Fruit fly (Drosophila melanogaster): ENCODE results near the gene Sf3b5.

The Sf3b5 gene

dm6 chr3R:9039448-9039847 is 24.3 kb upstream of the Sf3b5 start, which contains the start of gene neur (continued):
- no peak for TF ChIP-seq CG9876 (GFP tag; optimal IDR thresholded peaks at IDR 0.05)
- TF ChIP-seq dimm (GFP tag; IDR thresholded peaks at IDR 0.05) = no peak
- peak; percentile 38 for TF ChIP-seq CG9817 (tag; optimal IDR thresholded peaks at IDR 0.05)
- TF ChIP-seq wor (GFP tag; IDR thresholded peaks at IDR 0.05) = no peak
- TF ChIP-seq CG10366 (GFP tag; IDR thresholded peaks at IDR 0.05) = no peak
- no peak for TF ChIP-seq Fer1 (GFP tag; optimal IDR thresholded peaks at IDR 0.05)
- peak; percentile 78 for TF ChIP-seq Scr (GFP tag; IDR thresholded peaks at IDR 0.05; ENCODE audit: partially characterized antibody)
- no peak for TF ChIP-seq Hey (tag; optimal IDR thresholded peaks at IDR 0.05)
- TF ChIP-seq ftz-f1 (GFP tag; optimal IDR thresholded peaks at IDR 0.05) = no peak
- peak; percentile 18 for TF ChIP-seq lab (GFP tag; optimal IDR thresholded peaks at IDR 0.05)
- TF ChIP-seq CG12236 (GFP tag; optimal IDR thresholded peaks at IDR 0.05) = no peak
- TF ChIP-seq gsb (GFP tag; IDR thresholded peaks at IDR 0.05) = no peak
- TF ChIP-seq Bdp1 (GFP tag; optimal IDR thresholded peaks at IDR 0.05) = no peak
- TF ChIP-seq lbe (GFP tag; optimal IDR thresholded peaks at IDR 0.05) = no peak
- TF ChIP-seq CG18619 (GFP tag; optimal IDR thresholded peaks at IDR 0.05) = peak; percentile 25
- TF ChIP-seq CG2678 (tag; optimal IDR thresholded peaks at IDR 0.05) = no peak
- TF ChIP-seq Trl (optimal IDR thresholded peaks at IDR 0.05) = no peak
- no peak for TF ChIP-seq Trl (GFP tag; optimal IDR thresholded peaks at IDR 0.05)
- peak; percentile 35 for TF ChIP-seq Rfx (GFP tag; IDR thresholded peaks at IDR 0.05)
- TF ChIP-seq CG5245 (GFP tag; optimal IDR thresholded peaks at IDR 0.05) = no peak
- TF ChIP-seq al (GFP tag; IDR thresholded peaks at IDR 0.05) = no peak
- TF ChIP-seq seq (GFP tag; IDR thresholded peaks at IDR 0.05) = no peak
- peak; percentile 18 to 41 for TF ChIP-seq tll (GFP tag; optimal IDR thresholded peaks at IDR 0.05)
- no peak for TF ChIP-seq ewg (GFP tag; optimal IDR thresholded peaks at IDR 0.05)
- no peak for TF ChIP-seq nau (GFP tag; optimal IDR thresholded peaks at IDR 0.05)
- no peak for TF ChIP-seq GATAe (GFP tag; conservative IDR thresholded peaks at IDR 0.05)
- TF ChIP-seq CG10274 (GFP tag; optimal IDR thresholded peaks at IDR 0.05) = no peak
- no peak for TF ChIP-seq CG2202 (tag; optimal IDR thresholded peaks at IDR 0.05)
- TF ChIP-seq gcm2 (GFP tag; optimal IDR thresholded peaks at IDR 0.05) = no peak
- TF ChIP-seq HmgZ (tag; optimal IDR thresholded peaks at IDR 0.05) = peak; percentile 20
- peak; percentile 36 for TF ChIP-seq CG2129 (GFP tag; IDR thresholded peaks at IDR 0.05; ENCODE audit: partially characterized antibody)
- 0 out of 2 replicates have a peak, but pooled peaks have one; percentile 8 for TF ChIP-seq CG9215 (GFP tag; IDR thresholded peaks at IDR 0.05)
- TF ChIP-seq Sry-δ (GFP tag; optimal IDR thresholded peaks at IDR 0.05) = peak; percentile 74
- peak; percentile 67 for TF ChIP-seq Bgb (GFP tag; IDR thresholded peaks at IDR 0.05; ENCODE audit: partially characterized antibody)
- no peak for TF ChIP-seq sc (optimal IDR thresholded peaks at IDR 0.05)
- no peak for TF ChIP-seq sc (GFP tag; optimal IDR thresholded peaks at IDR 0.05)
- TF ChIP-seq lilli (GFP tag; optimal IDR thresholded peaks at IDR 0.05) = peak; percentile 35
- no peak for TF ChIP-seq jing (GFP tag; optimal IDR thresholded peaks at IDR 0.05)
- no peak for TF ChIP-seq fu2 (GFP tag; optimal IDR thresholded peaks at IDR 0.05)
- no peak for TF ChIP-seq Ptx1 (GFP tag; IDR thresholded peaks at IDR 0.05)
- TF ChIP-seq CG10267 (tag; optimal IDR thresholded peaks at IDR 0.05) = peak; percentile 55
- no peak for TF ChIP-seq p53 (GFP tag; optimal IDR thresholded peaks at IDR 0.05)
- no peak for TF ChIP-seq shn (GFP tag; optimal IDR thresholded peaks at IDR 0.05)
- TF ChIP-seq slou (GFP tag; optimal IDR thresholded peaks at IDR 0.05) = no peak
- TF ChIP-seq ems (GFP tag; optimal IDR thresholded peaks at IDR 0.05) = no peak
- TF ChIP-seq cad (GFP tag; optimal IDR thresholded peaks at IDR 0.05) = no peak
- peak; percentile 57 for TF ChIP-seq CG10147 (GFP tag; optimal IDR thresholded peaks at IDR 0.05)
- peak in 1 of 2 experiments; percentile 61 for TF ChIP-seq crp (GFP tag; optimal IDR thresholded peaks at IDR 0.05)
- no peak for TF ChIP-seq NC2α (GFP tag; optimal IDR thresholded peaks at IDR 0.05)
- TF ChIP-seq C15 (GFP tag; IDR thresholded peaks at IDR 0.05) = no peak
- no peak for TF ChIP-seq odd (GFP tag; optimal IDR thresholded peaks at IDR 0.05)
- TF ChIP-seq Optix (GFP tag; IDR thresholded peaks at IDR 0.05) = no peak
- TF ChIP-seq mam (GFP tag; optimal IDR thresholded peaks at IDR 0.05) = no peak

Data from whole organism, embryonic.